Worm (Caenorhabditis elegans): ENCODE measurements around the gene srh-62.

Gene srh-62

DNA sequence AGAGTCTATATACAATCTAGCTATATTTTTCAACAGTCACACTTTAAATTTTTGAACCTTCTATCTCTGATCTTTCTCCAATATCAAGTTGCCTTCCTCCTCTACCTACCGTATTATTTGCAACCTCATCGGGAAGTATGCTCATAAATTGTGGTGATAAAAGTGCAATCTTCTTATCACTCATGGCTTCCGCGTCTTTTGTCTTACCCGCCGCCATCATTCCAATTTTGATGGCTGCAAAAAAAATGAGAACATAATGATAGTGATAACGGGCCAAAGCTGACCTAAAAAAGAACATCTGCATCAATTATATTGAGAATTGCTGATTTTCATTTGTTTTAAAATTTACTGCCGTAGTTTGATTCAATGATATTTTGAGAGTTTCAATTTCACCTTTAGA is 26.1 kb downstream of the srh-62 start:
- TF ChIP-seq hnd-1 (tag; optimal IDR thresholded peaks at IDR 0.05) (no peak), hmbx-1 (tag; optimal IDR thresholded peaks at IDR 0.05) (no peak), tbx-37 (GFP tag; conservative IDR thresholded peaks at IDR 0.05) (no peak), sea-1 (GFP tag; conservative IDR thresholded peaks at IDR 0.05) (no peak), B0310.2 (tag; optimal IDR thresholded peaks at IDR 0.05) (no peak), F13C5.2 (tag; optimal IDR thresholded peaks at IDR 0.05) (no peak), scrt-1 (GFP tag; IDR thresholded peaks at IDR 0.05) (no peak), flt-1 (GFP tag; IDR thresholded peaks at IDR 0.05) (no peak), ets-7 (tag; optimal IDR thresholded peaks at IDR 0.05) (no peak), hmg-4 (GFP tag; optimal IDR thresholded peaks at IDR 0.05) (no peak), tra-4 (tag; optimal IDR thresholded peaks at IDR 0.05) (no peak), ceh-36 (tag; optimal IDR thresholded peaks at IDR 0.05) (no peak), pes-1 (GFP tag; IDR thresholded peaks at IDR 0.05) (no peak), aly-1 (tag; optimal IDR thresholded peaks at IDR 0.05) (no peak), ceh-13 (GFP tag; optimal IDR thresholded peaks at IDR 0.05) (no peak)

DNA sequence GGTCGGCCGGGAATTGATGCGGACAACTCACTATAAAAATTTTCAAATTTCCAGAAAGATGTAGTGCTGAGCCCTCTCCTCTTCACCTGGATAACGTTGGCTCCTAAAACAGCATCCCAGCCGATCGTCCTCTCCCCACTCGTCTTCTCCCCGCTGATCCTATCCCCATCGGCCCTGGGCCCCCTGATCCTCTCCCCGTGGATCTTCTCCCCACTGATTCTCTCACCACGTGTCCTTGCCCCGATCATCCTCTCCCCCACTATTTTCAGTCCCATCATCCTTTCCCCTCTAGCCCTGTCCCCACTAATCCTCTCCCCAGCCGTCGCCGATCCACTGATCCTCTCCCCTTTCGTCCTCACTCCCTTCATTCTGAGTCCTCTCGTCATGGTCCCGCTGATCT is 29.7 kb downstream of the srh-62 start:
- TF ChIP-seq ceh-36 (tag; optimal IDR thresholded peaks at IDR 0.05) (peak; percentile 67), ceh-13 (GFP tag; optimal IDR thresholded peaks at IDR 0.05) (no peak)

DNA sequence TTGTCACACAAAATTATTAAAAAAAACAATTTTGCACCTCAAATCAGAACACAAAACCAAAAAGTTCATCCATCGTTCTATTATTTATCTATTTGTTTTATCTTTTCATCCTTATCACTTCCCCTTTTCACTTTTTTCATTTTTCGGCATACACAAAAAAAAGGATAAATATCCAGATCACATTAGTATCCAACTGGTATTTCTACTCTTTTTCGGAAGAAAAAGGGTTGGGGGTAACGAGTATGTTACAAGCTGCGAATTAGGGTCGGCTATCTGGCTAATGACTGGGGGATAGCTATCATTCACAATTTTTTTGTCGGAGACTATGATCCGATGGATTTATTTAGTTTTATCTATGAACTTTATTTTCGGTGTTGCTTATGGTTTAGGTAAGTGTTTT is 32.9 kb downstream of the srh-62 start, which contains the start of gene mltn-7:
Gene mltn-7, plus strand, starts transcription at position 301 of the 400 bp plus-strand sequence.
- TF ChIP-seq ceh-13 (GFP tag; optimal IDR thresholded peaks at IDR 0.05) (no peak), ama-1 (optimal IDR thresholded peaks at IDR 0.05) (no peak)

DNA sequence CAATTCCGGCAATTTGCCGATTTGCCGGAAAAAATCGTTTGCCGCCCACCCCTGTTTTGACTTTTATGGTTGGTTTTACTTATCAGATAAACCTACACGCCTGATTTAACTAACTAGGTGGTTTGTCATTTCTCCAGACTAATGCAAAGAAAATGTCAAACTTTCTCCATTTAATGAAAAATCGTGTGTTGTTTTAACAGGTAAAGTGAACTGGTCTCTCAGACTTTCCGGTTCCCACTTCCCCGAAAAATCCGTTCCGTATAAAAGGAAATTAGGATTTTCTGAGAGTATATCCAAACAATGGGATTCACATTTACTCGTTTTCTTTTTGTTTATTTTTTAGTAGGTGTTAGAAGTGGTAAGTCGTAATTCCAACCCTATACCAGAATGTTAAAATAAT is 38.3 kb downstream of the srh-62 start, which contains the start of gene mltn-6:
Gene mltn-6, plus strand, starts transcription at position 301 of the 400 bp plus-strand sequence.
- no peak for TF ChIP-seq ceh-13 (GFP tag; optimal IDR thresholded peaks at IDR 0.05)
- TF ChIP-seq hmg-4 (GFP tag; optimal IDR thresholded peaks at IDR 0.05), result no peak
- TF ChIP-seq ama-1 (optimal IDR thresholded peaks at IDR 0.05), result no peak
- TF ChIP-seq pes-1 (GFP tag; IDR thresholded peaks at IDR 0.05), result no peak
- no peak for TF ChIP-seq scrt-1 (GFP tag; IDR thresholded peaks at IDR 0.05)
- TF ChIP-seq tbx-37 (GFP tag; conservative IDR thresholded peaks at IDR 0.05), result no peak
- TF ChIP-seq sea-1 (GFP tag; conservative IDR thresholded peaks at IDR 0.05), result no peak
- TF ChIP-seq tra-4 (tag; optimal IDR thresholded peaks at IDR 0.05), result no peak
- TF ChIP-seq tbx-11 (GFP tag; IDR thresholded peaks at IDR 0.05), result no peak

DNA sequence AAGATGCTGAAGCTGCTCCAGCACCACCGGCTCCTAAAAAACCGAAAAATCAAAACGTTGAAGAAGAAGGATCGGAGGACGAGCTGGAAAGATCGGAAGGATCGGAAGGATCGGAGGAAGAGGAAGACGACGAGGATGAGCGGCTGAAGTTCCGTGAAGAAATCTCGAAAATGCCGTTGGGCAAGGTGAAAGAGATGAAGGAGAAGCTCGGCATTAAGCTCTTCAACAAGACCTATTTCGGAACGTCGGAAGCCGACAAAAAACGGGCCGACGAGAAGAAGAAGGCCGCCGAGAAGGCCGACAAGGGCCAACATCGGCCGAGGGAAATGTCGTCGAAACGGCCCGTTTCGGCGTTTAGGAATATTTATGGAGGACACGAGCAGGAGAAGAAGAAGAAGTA is 41.6 kb downstream of the srh-62 start:
- peak; percentile 0 for TF ChIP-seq aly-1 (tag; optimal IDR thresholded peaks at IDR 0.05)
- TF ChIP-seq sea-1 (GFP tag; conservative IDR thresholded peaks at IDR 0.05), result no peak

DNA sequence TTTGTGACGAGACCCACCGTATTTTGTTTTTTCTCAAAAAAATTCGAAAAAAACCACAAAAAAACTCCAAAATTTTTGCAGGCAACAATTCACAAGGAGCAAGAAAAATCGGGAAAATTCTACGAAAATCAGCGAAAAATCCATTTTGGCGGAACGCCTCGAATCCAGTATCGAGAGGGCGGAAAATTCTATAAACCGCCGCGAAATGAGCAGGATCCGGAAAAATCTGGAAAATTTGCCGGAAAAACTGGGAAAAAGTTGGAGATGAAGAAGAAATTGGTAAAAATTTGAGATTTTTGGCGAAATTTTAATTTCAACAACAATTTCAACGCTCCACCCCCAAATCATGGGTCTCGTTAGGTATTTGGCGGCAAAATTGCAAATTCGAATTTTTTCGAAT is 42.9 kb downstream of the srh-62 start:
- TF ChIP-seq F13C5.2 (tag; optimal IDR thresholded peaks at IDR 0.05) (no peak), aly-1 (tag; optimal IDR thresholded peaks at IDR 0.05) (no peak), scrt-1 (GFP tag; IDR thresholded peaks at IDR 0.05) (no peak), hmg-4 (GFP tag; optimal IDR thresholded peaks at IDR 0.05) (no peak), flt-1 (GFP tag; IDR thresholded peaks at IDR 0.05) (no peak), hmbx-1 (tag; optimal IDR thresholded peaks at IDR 0.05) (no peak), pes-1 (GFP tag; IDR thresholded peaks at IDR 0.05) (no peak), ceh-36 (tag; optimal IDR thresholded peaks at IDR 0.05) (no peak), tbx-11 (GFP tag; IDR thresholded peaks at IDR 0.05) (no peak)

DNA sequence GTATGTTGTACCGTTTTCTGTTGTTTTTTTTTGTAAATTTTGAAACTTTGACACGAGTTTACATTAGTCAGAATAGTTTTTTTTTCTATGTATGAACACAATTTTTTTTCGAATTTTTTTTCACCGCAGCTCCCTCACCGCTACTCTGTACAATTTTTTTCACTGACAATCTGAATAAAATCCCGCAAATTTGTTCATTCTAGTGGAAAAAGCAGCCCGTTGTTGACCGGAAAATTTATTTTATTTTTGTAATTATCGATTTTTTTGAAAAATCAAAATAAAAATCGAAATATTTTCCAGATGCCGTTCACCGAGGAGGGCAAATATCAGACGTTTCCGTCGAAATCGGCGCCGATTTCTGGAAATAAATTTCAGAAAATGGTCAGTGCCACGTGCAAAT is 43.5 kb downstream of the srh-62 start, which contains the start of gene T22H9.1:
Gene T22H9.1, plus strand, starts transcription at position 301 of the 400 bp plus-strand sequence.
- TF ChIP-seq F13C5.2 (tag; optimal IDR thresholded peaks at IDR 0.05) (no peak), ets-7 (tag; optimal IDR thresholded peaks at IDR 0.05) (no peak), hnd-1 (tag; optimal IDR thresholded peaks at IDR 0.05) (no peak), hmg-4 (GFP tag; optimal IDR thresholded peaks at IDR 0.05) (no peak), pes-1 (GFP tag; IDR thresholded peaks at IDR 0.05) (no peak), tra-4 (tag; optimal IDR thresholded peaks at IDR 0.05) (no peak), B0310.2 (tag; optimal IDR thresholded peaks at IDR 0.05) (no peak)

DNA sequence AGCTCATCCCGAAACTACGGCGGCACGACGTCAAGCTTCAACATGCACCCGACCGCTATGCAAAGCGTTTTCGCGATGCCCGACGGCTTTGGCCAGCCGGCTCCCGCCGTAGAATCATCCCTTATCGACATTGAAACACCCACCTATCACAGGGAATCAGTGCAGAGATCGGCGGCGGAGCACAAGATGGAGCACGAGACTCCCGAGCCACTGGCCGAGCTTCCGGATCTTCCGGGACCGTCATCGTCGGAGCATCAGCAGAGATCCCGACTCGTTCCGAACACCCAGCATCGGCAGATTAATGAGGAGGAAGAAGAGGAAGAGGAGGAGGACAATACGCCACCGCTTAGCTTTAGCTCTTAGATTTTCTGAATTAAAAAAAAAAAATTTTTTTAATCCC is 44.5 kb downstream of the srh-62 start:
- TF ChIP-seq tbx-11 (GFP tag; IDR thresholded peaks at IDR 0.05) (no peak), aly-1 (tag; optimal IDR thresholded peaks at IDR 0.05) (no peak), hmbx-1 (tag; optimal IDR thresholded peaks at IDR 0.05) (no peak), ceh-13 (GFP tag; optimal IDR thresholded peaks at IDR 0.05) (no peak), ceh-36 (tag; optimal IDR thresholded peaks at IDR 0.05) (no peak), scrt-1 (GFP tag; IDR thresholded peaks at IDR 0.05) (no peak), tra-4 (tag; optimal IDR thresholded peaks at IDR 0.05) (no peak), B0310.2 (tag; optimal IDR thresholded peaks at IDR 0.05) (no peak), F13C5.2 (tag; optimal IDR thresholded peaks at IDR 0.05) (no peak), hmg-4 (GFP tag; optimal IDR thresholded peaks at IDR 0.05) (no peak), pes-1 (GFP tag; IDR thresholded peaks at IDR 0.05) (no peak), hnd-1 (tag; optimal IDR thresholded peaks at IDR 0.05) (no peak), ets-7 (tag; optimal IDR thresholded peaks at IDR 0.05) (no peak)

DNA sequence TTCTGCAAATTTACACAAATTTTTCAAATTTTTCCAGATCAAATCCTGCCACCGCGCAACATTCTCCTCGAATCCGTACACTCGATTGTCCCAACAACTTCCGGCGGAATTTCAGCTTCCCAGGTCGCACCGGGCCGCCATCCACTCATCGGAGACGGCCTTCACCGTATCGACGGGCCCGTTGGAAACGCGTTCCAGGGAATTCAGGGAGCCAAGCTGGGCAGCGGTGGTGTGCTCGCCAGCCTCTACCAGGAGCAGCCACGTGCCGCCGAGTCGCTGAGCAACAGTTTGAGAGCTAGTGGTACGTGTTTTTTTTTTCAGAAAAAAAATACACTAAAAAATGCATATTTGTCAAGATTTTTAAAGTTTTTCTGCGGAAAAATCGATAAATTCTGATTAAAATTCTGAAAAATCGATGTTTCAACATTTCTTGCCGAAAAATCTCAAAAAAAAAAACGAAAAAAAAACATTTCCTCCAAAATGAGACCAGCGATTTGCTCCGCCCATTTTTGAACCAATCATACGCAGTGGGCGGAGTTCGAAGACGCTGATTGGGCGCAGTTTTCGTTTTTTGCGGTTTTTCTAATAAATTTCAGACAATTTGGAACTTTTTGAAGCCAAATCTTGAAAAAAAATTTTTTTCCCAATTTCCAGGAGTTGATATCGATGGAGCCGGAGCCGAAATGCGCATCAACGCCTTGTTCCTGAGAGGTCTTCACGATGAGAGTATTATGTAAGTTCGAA is 45.8 kb downstream of the srh-62 start:
- TF ChIP-seq F13C5.2 (tag; optimal IDR thresholded peaks at IDR 0.05) (no peak), ceh-13 (GFP tag; optimal IDR thresholded peaks at IDR 0.05) (no peak), tbx-37 (GFP tag; conservative IDR thresholded peaks at IDR 0.05) (no peak), tra-4 (tag; optimal IDR thresholded peaks at IDR 0.05) (no peak), hmbx-1 (tag; optimal IDR thresholded peaks at IDR 0.05) (no peak), ets-7 (tag; optimal IDR thresholded peaks at IDR 0.05) (no peak)
